Fruit fly (Drosophila melanogaster) whole organism, embryonic: Measurements from ENCODE around the gene ZnT77C.

Experiments used
- CG10654 ChIP-seq: fragments of 200-800 bp; sonication (Bioruptor generic); optimal IDR thresholded peaks from 2 replicates; lab custom pipeline; 2016; ENCODE audit warnings: missing biosample characterization, missing genetic modification characterization
- CG11695 ChIP-seq: fragments of 200-800 bp; sonication (Bioruptor generic); IDR thresholded peaks from 3 replicates; pipeline ENCODE4 v1.3.6; 2022; ENCODE audit warnings: missing biosample characterization, missing genetic modification characterization
- CG14014 ChIP-seq: fragments of 200-800 bp; sonication (Bioruptor generic); IDR thresholded peaks from 2 replicates; pipeline ENCODE4 v1.3.6; 2022; ENCODE audit warnings: missing biosample characterization, missing genetic modification characterization
- CG14667 ChIP-seq: fragments of 200-800 bp; sonication (Bioruptor generic); IDR thresholded peaks from 2 replicates; pipeline ENCODE4 v1.3.6; 2022; ENCODE audit warnings: missing biosample characterization, missing genetic modification characterization
- CG17385 ChIP-seq: fragments of 200-800 bp; sonication (Bioruptor generic); optimal IDR thresholded peaks from 3 replicates; lab custom pipeline; 2018; ENCODE audit warnings: missing biosample characterization, mild to moderate bottlenecking, missing genetic modification characterization
- CG17912 ChIP-seq: fragments of 200-800 bp; sonication (Bioruptor generic); optimal IDR thresholded peaks from 2 replicates; lab custom pipeline; 2018; ENCODE audit warnings: missing biosample characterization, mild to moderate bottlenecking, missing genetic modification characterization
- CG18764 ChIP-seq: fragments of 200-800 bp; sonication (Bioruptor generic); optimal IDR thresholded peaks from 3 replicates; lab custom pipeline; 2016; ENCODE audit warnings: missing biosample characterization, missing genetic modification characterization
- CG2875 ChIP-seq: fragments of 200-800 bp; sonication (Bioruptor generic); optimal IDR thresholded peaks from 2 replicates; lab custom pipeline; 2017; ENCODE audit warnings: missing biosample characterization, mild to moderate bottlenecking, missing genetic modification characterization, missing genetic modification reagents
- CG30403 ChIP-seq: fragments of 200-800 bp; sonication (Bioruptor generic); optimal IDR thresholded peaks from 3 replicates; lab custom pipeline; 2016; ENCODE audit warnings: missing biosample characterization, missing genetic modification characterization
- CG31365 ChIP-seq: fragments of 200-800 bp; sonication (Bioruptor generic); optimal IDR thresholded peaks from 2 replicates; lab custom pipeline; 2018; ENCODE audit warnings: missing biosample characterization, mild to moderate bottlenecking, missing genetic modification characterization
- CG31441 ChIP-seq: fragments of 200-800 bp; sonication (Bioruptor generic); IDR thresholded peaks from 2 replicates; pipeline ENCODE4 v1.3.6; 2022; ENCODE audit warnings: missing biosample characterization, missing genetic modification characterization
- CG3163 ChIP-seq: fragments of 200-800 bp; sonication (Bioruptor generic); optimal IDR thresholded peaks from 3 replicates; lab custom pipeline; 2016; ENCODE audit warnings: missing biosample characterization, missing genetic modification characterization
- CG32532 ChIP-seq: fragments of 200-800 bp; sonication (Bioruptor generic); IDR thresholded peaks from 2 replicates; pipeline ENCODE4 v1.3.6; 2022; ENCODE audit warnings: missing biosample characterization, missing genetic modification characterization
- CG3407 ChIP-seq: fragments of 200-800 bp; sonication (Bioruptor generic); optimal IDR thresholded peaks from 2 replicates; lab custom pipeline; 2018; ENCODE audit warnings: missing biosample characterization, mild to moderate bottlenecking, missing genetic modification characterization
- CG4617 ChIP-seq: fragments of 200-800 bp; sonication (Bioruptor generic); optimal IDR thresholded peaks from 3 replicates; lab custom pipeline; 2016; ENCODE audit warnings: missing biosample characterization, missing genetic modification characterization, borderline replicate concordance
- CG5180 ChIP-seq: fragments of 200-800 bp; sonication (Bioruptor generic); optimal IDR thresholded peaks from 3 replicates; lab custom pipeline; 2017; ENCODE audit warnings: missing biosample characterization, missing genetic modification characterization, mild to moderate bottlenecking, moderate library complexity, missing genetic modification reagents
- CG6813 ChIP-seq: fragments of 200-800 bp; sonication (Bioruptor generic); optimal IDR thresholded peaks from 2 replicates; lab custom pipeline; 2017; ENCODE audit warnings: missing biosample characterization, missing genetic modification characterization, mild to moderate bottlenecking, moderate library complexity, missing genetic modification reagents
- CG8290 ChIP-seq, 3 experiments: fragments of 200-800 bp; sonication (Bioruptor generic); optimal IDR thresholded peaks; 2 replicates each; lab custom pipeline; 2016 to 2019; ENCODE audit warnings: missing biosample characterization in 3 of 3, missing genetic modification characterization in 3 of 3, mild to moderate bottlenecking in 2 of 3, moderate library complexity in 1 of 3
- CG8944 ChIP-seq: fragments of 200-800 bp; sonication (Bioruptor generic); optimal IDR thresholded peaks from 3 replicates; lab custom pipeline; 2016; ENCODE audit warnings: missing biosample characterization, missing genetic modification characterization
- CG9876 ChIP-seq: fragments of 200-800 bp; sonication (Bioruptor generic); optimal IDR thresholded peaks from 2 replicates; lab custom pipeline; 2016; ENCODE audit warnings: missing biosample characterization, missing genetic modification characterization
- CoRest ChIP-seq: fragments of 200-800 bp; sonication (Bioruptor generic); optimal IDR thresholded peaks from 3 replicates; lab custom pipeline; 2018; ENCODE audit warnings: missing biosample characterization, mild to moderate bottlenecking, missing genetic modification characterization, moderate library complexity
- E2f2 ChIP-seq: fragments of 200-800 bp; sonication (Bioruptor generic); IDR thresholded peaks from 2 replicates; pipeline ENCODE4 v1.3.6; 2022; ENCODE audit warnings: missing biosample characterization, missing genetic modification characterization
- Ets65A ChIP-seq: fragments of 200-800 bp; sonication (Bioruptor generic); peaks from one replicate; lab custom pipeline; 2016; ENCODE audit warnings: missing biosample characterization, missing genetic modification characterization
- Ets97D ChIP-seq: fragments of 200-800 bp; sonication (Bioruptor generic); optimal IDR thresholded peaks from 3 replicates; lab custom pipeline; 2016; ENCODE audit warnings: missing biosample characterization, missing genetic modification characterization
- Fer1 ChIP-seq: fragments of 200-800 bp; sonication (Bioruptor generic); optimal IDR thresholded peaks from 2 replicates; lab custom pipeline; 2017; ENCODE audit warnings: missing biosample characterization, mild to moderate bottlenecking, missing genetic modification characterization
- Fer3 ChIP-seq: fragments of 200-800 bp; sonication (Bioruptor generic); optimal IDR thresholded peaks from 2 replicates; lab custom pipeline; 2018; ENCODE audit warnings: missing biosample characterization, mild to moderate bottlenecking, missing genetic modification characterization, moderate library complexity
- Gug ChIP-seq: fragments of 200-800 bp; sonication (Bioruptor generic); IDR thresholded peaks from 4 replicates; pipeline ENCODE4 v1.3.6; 2022; ENCODE audit warnings: missing biosample characterization, missing genetic modification characterization
- HHEX ChIP-seq: fragments of 200-800 bp; sonication (Bioruptor generic); optimal IDR thresholded peaks from 3 replicates; lab custom pipeline; 2017; ENCODE audit warnings: missing biosample characterization, mild to moderate bottlenecking, missing genetic modification characterization, missing genetic modification reagents
- Hmr ChIP-seq: fragments of 200-800 bp; sonication (Bioruptor generic); optimal IDR thresholded peaks from 3 replicates; lab custom pipeline; 2017; ENCODE audit warnings: mild to moderate bottlenecking, missing biosample characterization, missing genetic modification reagents, missing genetic modification characterization
- Nf-YC ChIP-seq: fragments of 200-800 bp; optimal IDR thresholded peaks from 3 replicates; lab custom pipeline; 2019; ENCODE audit warnings: missing biosample characterization, mild to moderate bottlenecking, missing genetic modification characterization, moderate library complexity
- Rx ChIP-seq: fragments of 200-800 bp; sonication (Bioruptor generic); IDR thresholded peaks from 2 replicates; pipeline ENCODE4 v1.3.6; 2022; ENCODE audit warnings: missing biosample characterization, missing genetic modification characterization
- Usf ChIP-seq: fragments of 200-800 bp; sonication (Bioruptor generic); optimal IDR thresholded peaks from 2 replicates; lab custom pipeline; 2017; ENCODE audit warnings: missing genotype, missing biosample characterization, missing genetic modification characterization
- al ChIP-seq: fragments of 200-800 bp; sonication (Bioruptor generic); IDR thresholded peaks from 2 replicates; pipeline ENCODE4 v1.3.6; 2022; ENCODE audit warnings: missing biosample characterization, missing genetic modification characterization
- bsh ChIP-seq, 2 experiments: fragments of 200-800 bp; sonication (Bioruptor generic); optimal IDR thresholded peaks; 2 replicates each; lab custom pipeline; 2017 to 2018; ENCODE audit warnings: mild to moderate bottlenecking in 2 of 2, missing biosample characterization in 2 of 2, missing genetic modification characterization in 2 of 2, moderate library complexity in 1 of 2
- cg ChIP-seq: fragments of 200-800 bp; sonication (Bioruptor generic); optimal IDR thresholded peaks from 3 replicates; lab custom pipeline; 2019; ENCODE audit warnings: missing biosample characterization, mild to moderate bottlenecking, missing genetic modification characterization, moderate library complexity
- danr ChIP-seq: fragments of 200-800 bp; sonication (Bioruptor generic); IDR thresholded peaks from 2 replicates; pipeline ENCODE4 v1.3.6; 2022; ENCODE audit warnings: missing biosample characterization, missing genetic modification characterization
- disco-r ChIP-seq: fragments of 200-800 bp; sonication (Bioruptor generic); optimal IDR thresholded peaks from 2 replicates; lab custom pipeline; 2016; ENCODE audit warnings: missing biosample characterization, missing genetic modification characterization
- h ChIP-seq: fragments of >200 bp; optimal IDR thresholded peaks from 2 replicates; lab custom pipeline; 2017
- her ChIP-seq: fragments of 200-800 bp; sonication (Bioruptor generic); optimal IDR thresholded peaks from 2 replicates; lab custom pipeline; 2016; ENCODE audit warnings: missing biosample characterization, missing genetic modification characterization
- kah ChIP-seq: fragments of 200-800 bp; sonication (Bioruptor generic); optimal IDR thresholded peaks from 2 replicates; lab custom pipeline; 2018; ENCODE audit warnings: missing biosample characterization, mild to moderate bottlenecking, missing genetic modification characterization
- mirr ChIP-seq: fragments of 200-800 bp; sonication (Bioruptor generic); optimal IDR thresholded peaks from 3 replicates; lab custom pipeline; 2018; ENCODE audit warnings: missing biosample characterization, mild to moderate bottlenecking, missing genetic modification characterization
- nom ChIP-seq: fragments of 200-800 bp; sonication (Bioruptor generic); optimal IDR thresholded peaks from 2 replicates; lab custom pipeline; 2017; ENCODE audit warnings: missing biosample characterization, missing genetic modification characterization, mild to moderate bottlenecking, moderate library complexity, missing genetic modification reagents
- pita ChIP-seq: fragments of 200-800 bp; sonication (Bioruptor generic); optimal IDR thresholded peaks from 2 replicates; lab custom pipeline; 2017; ENCODE audit warnings: missing biosample characterization, mild to moderate bottlenecking, missing genetic modification characterization
- row ChIP-seq: fragments of 200-800 bp; sonication (Bioruptor generic); IDR thresholded peaks from 3 replicates; pipeline ENCODE4 v1.3.6; 2022; ENCODE audit warnings: missing biosample characterization, missing genetic modification characterization
- scrt ChIP-seq: fragments of 200-800 bp; sonication (Bioruptor generic); optimal IDR thresholded peaks from 2 replicates; lab custom pipeline; 2018; ENCODE audit warnings: missing biosample characterization, mild to moderate bottlenecking, missing genetic modification characterization, moderate library complexity
- shn ChIP-seq: fragments of 200-800 bp; sonication (Bioruptor generic); optimal IDR thresholded peaks from 3 replicates; lab custom pipeline; 2016; ENCODE audit warnings: missing biosample characterization, missing genetic modification characterization
- sim ChIP-seq: fragments of 200-800 bp; sonication (Bioruptor generic); IDR thresholded peaks from 2 replicates; pipeline ENCODE4 v1.3.6; 2022; ENCODE audit warnings: missing biosample characterization, missing genetic modification characterization
- sima ChIP-seq: fragments of 200-800 bp; sonication (Bioruptor generic); optimal IDR thresholded peaks from 2 replicates; lab custom pipeline; 2016; ENCODE audit warnings: missing biosample characterization, missing genetic modification characterization
- slp2 ChIP-seq: fragments of 200-800 bp; sonication (Bioruptor generic); optimal IDR thresholded peaks from 2 replicates; lab custom pipeline; 2016; ENCODE audit warnings: missing biosample characterization, missing genetic modification characterization
- tgo ChIP-seq: fragments of 200-800 bp; sonication (Bioruptor generic); IDR thresholded peaks from 3 replicates; pipeline ENCODE4 v1.3.6; 2022; ENCODE audit warnings: missing biosample characterization, missing genetic modification characterization
- zf30C ChIP-seq: fragments of 200-800 bp; sonication (Bioruptor generic); optimal IDR thresholded peaks from 3 replicates; lab custom pipeline; 2018; ENCODE audit warnings: missing biosample characterization, mild to moderate bottlenecking, missing genetic modification characterization

Gene ZnT77C

dm6 chr3L:20474789-20475208, 19.9 kb downstream of the ZnT77C start (continued):
- TF ChIP-seq kah (GFP tag; lab: Kevin White, UChicago) (peak; percentile 98), HHEX (GFP tag; lab: Kevin White, UChicago) (peak; percentile 86), Fer1 (GFP tag; lab: Kevin White, UChicago) (peak; percentile 90), shn (peak; percentile 80), slp2 (peak; percentile 73), zf30C (GFP tag; lab: Kevin White, UChicago) (no peak), sima (GFP tag; lab: Kevin White, UChicago) (peak; percentile 59), Ets65A (GFP tag; lab: Kevin White, UChicago) (peak; percentile 98), mirr (peak; percentile 79), CG9876 (GFP tag; lab: Kevin White, UChicago) (peak; percentile 82), scrt (GFP tag; lab: Kevin White, UChicago) (peak; percentile 76), CG17912 (GFP tag; lab: Kevin White, UChicago) (peak; percentile 78), h (lab: Kevin White, UChicago) (no peak), Usf (GFP tag; lab: Kevin White, UChicago) (peak; percentile 47), CG5180 (GFP tag; lab: Kevin White, UChicago) (peak; percentile 74), row (GFP tag; lab: Robert Waterston, UW) (no peak), CG8944 (GFP tag; lab: Kevin White, UChicago) (peak; percentile 89), CG3163 (GFP tag; lab: Kevin White, UChicago) (peak; percentile 67), Nf-YC (tag; lab: Kevin White, UChicago) (peak; percentile 81), CG8290 (GFP tag; optimal IDR thresholded peaks at IDR 0.05; lab: Kevin White, UChicago) (peak; percentile 63), CG8290 (tag; optimal IDR thresholded peaks at IDR 0.05; lab: Kevin White, UChicago) (peak; percentile 40 to 95), CoRest (peak; percentile 89), Gug (GFP tag; lab: Robert Waterston, UW) (peak; percentile 96), CG10654 (GFP tag; lab: Kevin White, UChicago) (peak; percentile 88), CG18764 (GFP tag; lab: Kevin White, UChicago) (peak; percentile 84), bsh (GFP tag; optimal IDR thresholded peaks at IDR 0.05; lab: Kevin White, UChicago) (peak in 1 of 2 experiments; percentile 79), CG17385 (peak; percentile 80), al (no peak), CG14667 (GFP tag; lab: Robert Waterston, UW) (no peak), Rx (GFP tag; lab: Robert Waterston, UW) (no peak), Ets97D (GFP tag; lab: Kevin White, UChicago) (peak; percentile 85), sim (GFP tag; lab: Robert Waterston, UW) (no peak), CG11695 (no peak), CG4617 (GFP tag; lab: Kevin White, UChicago) (peak; percentile 91), CG30403 (GFP tag; lab: Kevin White, UChicago) (peak; percentile 92), cg (no peak), disco-r (peak; percentile 29), CG31441 (GFP tag; lab: Robert Waterston, UW) (no peak), CG31365 (tag; lab: Kevin White, UChicago) (peak; percentile 69), Fer3 (tag; lab: Kevin White, UChicago) (peak; percentile 91), pita (GFP tag; lab: Kevin White, UChicago) (no peak), CG6813 (GFP tag; lab: Kevin White, UChicago) (peak; percentile 82), Hmr (GFP tag; lab: Kevin White, UChicago) (peak; percentile 92), CG14014 (GFP tag; lab: Robert Waterston, UW) (no peak), nom (GFP tag; lab: Kevin White, UChicago) (peak; percentile 51), CG3407 (GFP tag; lab: Kevin White, UChicago) (peak; percentile 68), tgo (GFP tag; lab: Robert Waterston, UW) (no peak), CG2875 (GFP tag; lab: Kevin White, UChicago) (peak; percentile 73), CG32532 (GFP tag; lab: Robert Waterston, UW) (no peak), E2f2 (GFP tag; lab: Robert Waterston, UW) (no peak), her (GFP tag; lab: Kevin White, UChicago) (peak; percentile 82), danr (no peak)
